Worm (Caenorhabditis elegans): ENCODE results near the gene F20E11.17.
A peak's percentile ranks its signal among the peaks of the same experiment; 100 is the strongest.
"Not testable (repeated sequence)": the region's sequence is repeated elsewhere in the genome, so short reads cannot be mapped to it uniquely, and the experiment has no call there.

The F20E11.17 gene

DNA sequence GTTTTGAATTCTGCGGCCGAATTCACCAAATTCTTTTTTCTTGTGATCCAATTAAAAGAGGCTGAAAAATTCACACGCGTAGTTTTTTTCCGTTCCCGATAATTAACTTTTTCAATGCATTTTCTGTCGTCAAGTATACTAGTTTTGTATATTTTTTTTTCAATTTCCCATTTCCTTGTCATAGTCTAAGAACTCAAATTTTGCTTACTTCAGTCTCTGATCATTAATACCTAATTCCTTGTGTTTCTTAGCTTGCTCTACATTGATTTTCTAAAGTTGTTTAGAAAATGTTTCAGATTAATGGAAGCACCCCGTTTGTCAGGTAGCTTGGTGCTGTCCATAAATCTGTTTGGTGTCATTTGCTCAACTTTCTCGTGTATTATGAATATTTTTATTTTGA, 38.2 kb downstream of the F20E11.17 start, which contains the start of gene srbc-27:
Gene srbc-27 (plus strand): TSS at position 301 of the 400 bp plus-strand sequence.
- no peak for TF ChIP-seq rbr-2 (tag; optimal IDR thresholded peaks at IDR 0.05)
- TF ChIP-seq snpc-4 (tag; optimal IDR thresholded peaks at IDR 0.05): no peak
- no peak for TF ChIP-seq ceh-62 (tag; optimal IDR thresholded peaks at IDR 0.05)
- TF ChIP-seq madf-9 (GFP tag; conservative IDR thresholded peaks at IDR 0.05): no peak
- no peak for TF ChIP-seq lin-1 (GFP tag; IDR thresholded peaks at IDR 0.05)
- TF ChIP-seq dmd-8 (GFP tag; IDR thresholded peaks at IDR 0.05): no peak
- no peak for TF ChIP-seq sdz-12 (GFP tag; optimal IDR thresholded peaks at IDR 0.05)
- TF ChIP-seq daf-19 (GFP tag; conservative IDR thresholded peaks at IDR 0.05): no peak
- no peak for TF ChIP-seq ceh-44 (GFP tag; IDR thresholded peaks at IDR 0.05)
- no peak for TF ChIP-seq nhr-48 (tag; optimal IDR thresholded peaks at IDR 0.05)
- TF ChIP-seq zip-2 (tag; optimal IDR thresholded peaks at IDR 0.05): no peak
- TF ChIP-seq F10B5.3 (tag; optimal IDR thresholded peaks at IDR 0.05): no peak
- TF ChIP-seq ces-1 (GFP tag; optimal IDR thresholded peaks at IDR 0.05): no peak
- TF ChIP-seq zfp-3 (GFP tag; conservative IDR thresholded peaks at IDR 0.05): no peak
- TF ChIP-seq nhr-11 (tag; optimal IDR thresholded peaks at IDR 0.05): no peak
- no peak for TF ChIP-seq fkh-10 (GFP tag; optimal IDR thresholded peaks at IDR 0.05)
- no peak for TF ChIP-seq aha-1 (tag)
- TF ChIP-seq lim-7 (GFP tag; IDR thresholded peaks at IDR 0.05): no peak

ce11 chrV:17430066-17430465, 39.0 kb downstream of the F20E11.17 start, which contains the start of gene T27C5.10:
Gene T27C5.10, minus strand, starts transcription at chrV:17430166.
- no peak for TF ChIP-seq zip-2 (tag; optimal IDR thresholded peaks at IDR 0.05)
- no peak for TF ChIP-seq tra-1 (GFP tag; IDR thresholded peaks at IDR 0.05)
- TF ChIP-seq D1046.2 (GFP tag; IDR thresholded peaks at IDR 0.05): no peak
- no peak for TF ChIP-seq R02D3.7 (tag; optimal IDR thresholded peaks at IDR 0.05)
- no peak for TF ChIP-seq daf-8 (GFP tag; IDR thresholded peaks at IDR 0.05)
- no peak for TF ChIP-seq ceh-28 (tag; optimal IDR thresholded peaks at IDR 0.05)
- TF ChIP-seq ZK546.5 (tag; optimal IDR thresholded peaks at IDR 0.05): no peak

- TF ChIP-seq Y48G9A.11 (GFP tag; IDR thresholded peaks at IDR 0.05): no peak
- TF ChIP-seq set-16 (GFP tag; IDR thresholded peaks at IDR 0.05): peak; percentile 84
These were observed 39.8 kb downstream of the F20E11.17 start for ce11 chrV:17429262-17429661.

- TF ChIP-seq lim-7 (GFP tag; IDR thresholded peaks at IDR 0.05): peak; percentile 54; the same call in 1 of the 2 replicates
- TF ChIP-seq unc-62 (GFP tag; optimal IDR thresholded peaks at IDR 0.05 in 1 of 2): peak in 1 of 2 experiments; percentile 22
- not testable (repeated sequence) for TF ChIP-seq unc-62 (tag; optimal IDR thresholded peaks at IDR 0.05)
- TF ChIP-seq Y48G9A.11 (GFP tag; IDR thresholded peaks at IDR 0.05): peak; percentile 77
These were observed 40.5 kb downstream of the F20E11.17 start for ce11 chrV:17428609-17429008.
